Worm (Caenorhabditis elegans): ENCODE data around the gene col-77.

DNA sequence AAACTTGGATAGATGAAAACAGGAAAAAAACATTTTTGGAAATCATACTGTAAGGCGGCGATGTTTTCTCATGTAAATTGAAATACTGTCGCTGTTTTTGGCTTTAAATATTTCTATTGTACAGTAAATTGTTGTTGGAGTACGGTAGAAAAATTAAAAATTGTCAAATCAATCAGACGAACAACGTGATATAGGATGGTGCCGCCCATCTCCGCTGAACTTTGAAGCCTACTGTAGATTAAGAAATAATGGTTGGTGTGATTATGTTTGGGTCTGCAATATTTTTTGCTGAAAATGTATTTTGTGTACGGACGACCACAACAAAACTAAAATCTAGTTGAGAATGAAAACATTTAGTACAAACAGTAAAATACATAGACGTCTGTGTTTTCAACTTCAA lies 26.4 kb upstream of the col-77 start:
- TF ChIP-seq lin-39 (tag; optimal IDR thresholded peaks at IDR 0.05) = no peak
- no peak for TF ChIP-seq alr-1 (tag; optimal IDR thresholded peaks at IDR 0.05)

Data from whole organism, L2 larva.